Worm (Caenorhabditis elegans) whole organism, L2 larva: ENCODE results near the gene sre-27.

Experiments
- F13H6.1 ChIP-seq: sonication (generic microtip); optimal IDR thresholded peaks from 2 replicates; lab custom pipeline; 2016; ENCODE audit warnings: missing genetic modification characterization, missing compliant biosample characterization
- R02D3.7 ChIP-seq: fragments of 150-350 bp; optimal IDR thresholded peaks from 2 replicates; lab custom pipeline; 2014; ENCODE audit warnings: missing biosample characterization, missing genetic modification characterization
- ama-1 ChIP-seq: fragments of 150-350 bp; optimal IDR thresholded peaks from 2 replicates; lab custom pipeline; 2018; ENCODE audit warnings: inconsistent platforms
- crh-2 ChIP-seq: sonication (generic microtip); optimal IDR thresholded peaks from 2 replicates; lab custom pipeline; 2017; ENCODE audit warnings: missing biosample characterization, missing genetic modification characterization
- egl-27 ChIP-seq: sonication (generic microtip); optimal IDR thresholded peaks from 3 replicates; lab custom pipeline; 2017; ENCODE audit warnings: missing biosample characterization, missing genetic modification reagents, missing genetic modification characterization
- elt-1 ChIP-seq: fragments of 150-350 bp; optimal IDR thresholded peaks from 2 replicates; lab custom pipeline; 2014; ENCODE audit warnings: missing biosample characterization, missing genetic modification characterization
- fos-1 ChIP-seq: fragments of 150-350 bp; optimal IDR thresholded peaks from 2 replicates; lab custom pipeline; 2014; ENCODE audit warnings: missing biosample characterization, missing genetic modification characterization
- gmeb-1 ChIP-seq: fragments of 150-350 bp; optimal IDR thresholded peaks from 2 replicates; lab custom pipeline; 2014; ENCODE audit warnings: missing biosample characterization, missing genetic modification characterization
- lin-11 ChIP-seq: fragments of 150-350 bp; sonication (generic microtip); optimal IDR thresholded peaks from 2 replicates; lab custom pipeline; 2014; ENCODE audit warnings: missing biosample characterization, missing genetic modification characterization, inconsistent platforms, mixed read lengths
- lin-13 ChIP-seq: fragments of 150-350 bp; optimal IDR thresholded peaks from 2 replicates; lab custom pipeline; 2014; ENCODE audit warnings: missing biosample characterization, missing genetic modification reagents, missing genetic modification characterization
- lin-39 ChIP-seq: fragments of 150-350 bp; optimal IDR thresholded peaks from 2 replicates; lab custom pipeline; 2014; ENCODE audit warnings: missing biosample characterization, missing genetic modification reagents, missing genetic modification characterization
- lsy-2 ChIP-seq, 2 experiments: fragments of 150-350 bp in 1 of 2; sonication (generic microtip) in 1 of 2; optimal IDR thresholded peaks; 2 replicates each; lab custom pipeline; 2014 to 2017; ENCODE audit warnings: missing biosample characterization in 2 of 2, missing genetic modification characterization in 2 of 2
- mab-5 ChIP-seq: fragments of 150-350 bp; optimal IDR thresholded peaks from 2 replicates; lab custom pipeline; 2014; ENCODE audit warnings: missing biosample characterization, missing genetic modification characterization
- mbf-1 ChIP-seq: sonication (generic microtip); optimal IDR thresholded peaks from 2 replicates; lab custom pipeline; 2017; ENCODE audit warnings: missing biosample characterization, missing genetic modification characterization
- mdl-1 ChIP-seq, 2 experiments: fragments of 150-350 bp in 1 of 2; sonication (generic microtip) in 1 of 2; optimal IDR thresholded peaks; 2 replicates each; lab custom pipeline; 2017; ENCODE audit warnings: missing biosample characterization in 2 of 2, missing genetic modification characterization in 2 of 2
- nhr-10 ChIP-seq: sonication (generic microtip); optimal IDR thresholded peaks from 2 replicates; lab custom pipeline; 2017; ENCODE audit warnings: missing biosample characterization, missing genetic modification characterization
- nhr-237 ChIP-seq: fragments of 150-350 bp; optimal IDR thresholded peaks from 2 replicates; lab custom pipeline; 2014; ENCODE audit warnings: missing biosample characterization, missing genetic modification characterization
- nhr-6 ChIP-seq: fragments of 150-350 bp; optimal IDR thresholded peaks from 2 replicates; lab custom pipeline; 2014; ENCODE audit warnings: missing biosample characterization, missing genetic modification characterization
- peb-1 ChIP-seq: fragments of 150-350 bp; optimal IDR thresholded peaks from 2 replicates; lab custom pipeline; 2014; ENCODE audit warnings: missing biosample characterization, missing genetic modification characterization
- skn-1 ChIP-seq: sonication (generic microtip); optimal IDR thresholded peaks from 2 replicates; lab custom pipeline; 2017; ENCODE audit warnings: missing biosample characterization, missing genetic modification characterization
- sma-3 ChIP-seq: sonication (generic microtip); optimal IDR thresholded peaks from 2 replicates; lab custom pipeline; 2016; ENCODE audit warnings: missing genetic modification reagents, missing genetic modification characterization, missing compliant biosample characterization
- sma-9 ChIP-seq, 2 experiments: fragments of 150-350 bp in 1 of 2; sonication (generic microtip) in 1 of 2; optimal IDR thresholded peaks; 2 replicates each; lab custom pipeline; 2014 to 2016; ENCODE audit warnings: missing genetic modification characterization in 2 of 2, mild to moderate bottlenecking in 1 of 2, missing biosample characterization in 1 of 2, missing compliant biosample characterization in 1 of 2, missing genetic modification reagents in 1 of 2, moderate library complexity in 1 of 2
- snpc-4 ChIP-seq: fragments of 150-350 bp; optimal IDR thresholded peaks from 2 replicates; lab custom pipeline; 2014; ENCODE audit warnings: missing biosample characterization, missing genetic modification characterization
- unc-39 ChIP-seq: fragments of 150-350 bp; optimal IDR thresholded peaks from 2 replicates; lab custom pipeline; 2014; ENCODE audit warnings: missing biosample characterization, missing genetic modification characterization
- ztf-1 ChIP-seq: fragments of 200-800 bp; sonication (Bioruptor generic); conservative IDR thresholded peaks from 2 replicates; pipeline ENCODE4 v1.3.6; 2022; ENCODE audit warnings: missing genetic modification characterization, missing compliant biosample characterization

The sre-27 gene

ce11 chrII:12432356-12432755 lies 14.9 kb upstream of the sre-27 start, which contains the start of gene dct-12:
TSS of gene dct-12 (minus strand) at chrII:12432456.
- TF ChIP-seq nhr-10 (tag; lab: Kevin White, UChicago), result no peak
- no peak for TF ChIP-seq snpc-4 (tag; lab: Kevin White, UChicago)
- no peak for TF ChIP-seq sma-9 (GFP tag; optimal IDR thresholded peaks at IDR 0.05; lab: Kevin White, UChicago)
- no peak for TF ChIP-seq sma-9 (tag; optimal IDR thresholded peaks at IDR 0.05; lab: Kevin White, UChicago)

- no peak for TF ChIP-seq nhr-237 (tag; lab: Kevin White, UChicago)
- no peak for TF ChIP-seq mab-5 (tag; lab: Kevin White, UChicago)
- TF ChIP-seq snpc-4 (tag; lab: Kevin White, UChicago), result no peak
- TF ChIP-seq elt-1, result no peak
- no peak for TF ChIP-seq lsy-2 (tag; optimal IDR thresholded peaks at IDR 0.05; lab: Kevin White, UChicago)
- TF ChIP-seq mbf-1 (tag; lab: Kevin White, UChicago), result no peak
Observed at ce11 chrII:12429743-12430142, 12.3 kb upstream of the sre-27 start, which contains the start of gene Y57A10C.8. TSS of gene Y57A10C.8 (minus strand) at chrII:12429843.

- peak; percentile 57 for TF ChIP-seq sma-9 (GFP tag; optimal IDR thresholded peaks at IDR 0.05; lab: Kevin White, UChicago)
- no peak for TF ChIP-seq sma-9 (tag; optimal IDR thresholded peaks at IDR 0.05; lab: Kevin White, UChicago)
- peak; percentile 28 for TF ChIP-seq sma-3 (GFP tag; lab: Kevin White, UChicago)
- peak; percentile 59 for TF ChIP-seq crh-2
- no peak for TF ChIP-seq F13H6.1 (tag; lab: Kevin White, UChicago)
- peak; percentile 37 for TF ChIP-seq gmeb-1 (tag; lab: Kevin White, UChicago)
- peak; percentile 65 for TF ChIP-seq fos-1
- no peak for TF ChIP-seq lin-13 (GFP tag; lab: Kevin White, UChicago)
Observed at ce11 chrII:12425644-12426222, 8.3 kb upstream of the sre-27 start, which contains the start of gene daf-22. TSS of gene daf-22 (minus strand) at chrII:12425694.

- TF ChIP-seq lin-11, result no peak
Observed at ce11 chrII:12420486-12420885, 3.1 kb upstream of the sre-27 start, which contains the start of gene sre-26. TSS of gene sre-26 (minus strand) at chrII:12420586.

ce11 chrII:12417996-12418395 lies 582 bp upstream of the sre-27 start:
- TF ChIP-seq lin-13 (GFP tag; lab: Kevin White, UChicago) (no peak), sma-9 (GFP tag; optimal IDR thresholded peaks at IDR 0.05; lab: Kevin White, UChicago) (peak; percentile 10), sma-9 (tag; optimal IDR thresholded peaks at IDR 0.05; lab: Kevin White, UChicago) (no peak)
- TF ChIP-seq, all 48 proteins: peak for 1

- TF ChIP-seq ama-1 (no peak), lin-39 (tag; lab: Kevin White, UChicago) (no peak), lsy-2 (tag; optimal IDR thresholded peaks at IDR 0.05; lab: Kevin White, UChicago) (no peak), unc-39 (no peak), nhr-237 (tag; lab: Kevin White, UChicago) (no peak)
- TF ChIP-seq, all 48 proteins: peak for 0
Observed at ce11 chrII:12414805-12415204, 2.6 kb downstream of the sre-27 start, which contains the start of gene Y57A10C.11. TSS of gene Y57A10C.11 (minus strand) at chrII:12414905.

ce11 chrII:12412417-12412816 lies 5.0 kb downstream of the sre-27 start, which contains the start of gene Y57A10C.1:
TSS of gene Y57A10C.1 (minus strand) at chrII:12412517.
- no peak for TF ChIP-seq nhr-6 (tag; lab: Kevin White, UChicago)
- TF ChIP-seq lin-39 (tag; lab: Kevin White, UChicago), result no peak
- TF ChIP-seq peb-1 (tag; lab: Kevin White, UChicago), result no peak
- no peak for TF ChIP-seq mbf-1 (tag; lab: Kevin White, UChicago)
- no peak for TF ChIP-seq elt-1
- no peak for TF ChIP-seq egl-27 (tag; lab: Kevin White, UChicago)
- no peak for TF ChIP-seq mdl-1 (tag; optimal IDR thresholded peaks at IDR 0.05; lab: Kevin White, UChicago)
- no peak for TF ChIP-seq R02D3.7 (tag; lab: Kevin White, UChicago)
- no peak for TF ChIP-seq nhr-237 (tag; lab: Kevin White, UChicago)
- TF ChIP-seq fos-1, result no peak
- TF ChIP-seq lin-11, result no peak
- no peak for TF ChIP-seq gmeb-1 (tag; lab: Kevin White, UChicago)
- TF ChIP-seq lin-13 (GFP tag; lab: Kevin White, UChicago), result no peak
- TF ChIP-seq skn-1 (tag; lab: Kevin White, UChicago), result no peak
- TF ChIP-seq unc-39, result no peak
- TF ChIP-seq ztf-1 (GFP tag; lab: Robert Waterston, UW), result no peak
